Fruit fly (Drosophila melanogaster) whole organism, adult: ENCODE results near the gene Slu7.

Experiments
- CG11617 ChIP-seq: fragments of 200-800 bp; sonication (Bioruptor generic); optimal IDR thresholded peaks from 2 replicates; lab custom pipeline; 2017; ENCODE audit warnings: mild to moderate bottlenecking, missing biosample characterization, missing genetic modification reagents, missing genetic modification characterization
- CG12768 ChIP-seq: fragments of 200-800 bp; sonication (Bioruptor generic); optimal IDR thresholded peaks from 2 replicates; lab custom pipeline; 2017; ENCODE audit warnings: missing biosample characterization, missing genetic modification characterization, mild to moderate bottlenecking, moderate library complexity, missing genetic modification reagents
- CG14711 ChIP-seq: fragments of 200-800 bp; sonication (Bioruptor generic); optimal IDR thresholded peaks from 2 replicates; lab custom pipeline; 2018; ENCODE audit warnings: missing biosample characterization, mild to moderate bottlenecking, missing genetic modification characterization, moderate library complexity
- CG1620 ChIP-seq: fragments of 200-800 bp; sonication (Bioruptor generic); optimal IDR thresholded peaks from 2 replicates; lab custom pipeline; 2016; ENCODE audit warnings: missing biosample characterization, missing genetic modification characterization
- CG33017 ChIP-seq: fragments of 200-800 bp; sonication (Bioruptor generic); optimal IDR thresholded peaks from 2 replicates; lab custom pipeline; 2018; ENCODE audit warnings: missing biosample characterization, mild to moderate bottlenecking, missing genetic modification characterization, moderate library complexity
- CG5204 ChIP-seq: fragments of 200-800 bp; sonication (Bioruptor generic); optimal IDR thresholded peaks from 2 replicates; lab custom pipeline; 2016; ENCODE audit warnings: missing biosample characterization, missing genetic modification characterization
- CG7045 ChIP-seq: fragments of 200-800 bp; sonication (Bioruptor generic); optimal IDR thresholded peaks from 2 replicates; lab custom pipeline; 2017; ENCODE audit warnings: missing biosample characterization, mild to moderate bottlenecking, missing genetic modification characterization
- CG7101 ChIP-seq: fragments of 200-800 bp; sonication (Bioruptor generic); optimal IDR thresholded peaks from 2 replicates; lab custom pipeline; 2018; ENCODE audit warnings: missing biosample characterization, mild to moderate bottlenecking, missing genetic modification characterization, moderate library complexity
- Clk ChIP-seq: fragments of 200-800 bp; sonication (Bioruptor generic); optimal IDR thresholded peaks from 2 replicates; lab custom pipeline; 2017; ENCODE audit warnings: missing biosample characterization, missing genetic modification characterization
- Crg-1 ChIP-seq: fragments of 200-800 bp; sonication (Bioruptor generic); optimal IDR thresholded peaks from 2 replicates; lab custom pipeline; 2016; ENCODE audit warnings: missing biosample characterization, missing genetic modification characterization
- Hr96 ChIP-seq: fragments of 200-800 bp; sonication (Bioruptor generic); optimal IDR thresholded peaks from 2 replicates; lab custom pipeline; 2016; ENCODE audit warnings: missing biosample characterization, missing genetic modification characterization
- Mnt ChIP-seq: fragments of 200-800 bp; sonication (Bioruptor generic); optimal IDR thresholded peaks from 2 replicates; lab custom pipeline; 2016; ENCODE audit warnings: missing biosample characterization, mild to moderate bottlenecking, missing genetic modification characterization
- bab1 ChIP-seq: fragments of 200-800 bp; sonication (Bioruptor generic); optimal IDR thresholded peaks from 3 replicates; lab custom pipeline; 2019; ENCODE audit warnings: missing biosample characterization, mild to moderate bottlenecking, missing genetic modification characterization, moderate library complexity
- cic ChIP-seq: fragments of 200-800 bp; sonication (Bioruptor generic); optimal IDR thresholded peaks from 2 replicates; lab custom pipeline; 2017; ENCODE audit warnings: missing biosample characterization, mild to moderate bottlenecking, missing genetic modification characterization, moderate library complexity
- cnc ChIP-seq, 2 experiments: fragments of >200 bp; optimal IDR thresholded peaks; 2 replicates each; lab custom pipeline; 2017
- kay ChIP-seq: fragments of 200-800 bp; sonication (Bioruptor generic); peaks from one replicate; lab custom pipeline; 2016; ENCODE audit warnings: missing biosample characterization, missing genetic modification characterization, borderline replicate concordance
- ovo ChIP-seq: fragments of 200-800 bp; sonication (Bioruptor generic); optimal IDR thresholded peaks from 2 replicates; lab custom pipeline; 2016; ENCODE audit warnings: missing biosample characterization, missing genetic modification characterization
- pad ChIP-seq: fragments of 200-800 bp; sonication (Bioruptor generic); optimal IDR thresholded peaks from 3 replicates; lab custom pipeline; 2017; ENCODE audit warnings: missing biosample characterization, missing genetic modification characterization, mild to moderate bottlenecking, moderate library complexity, missing genetic modification reagents
- tj ChIP-seq: fragments of 200-800 bp; sonication (Bioruptor generic); optimal IDR thresholded peaks from 3 replicates; lab custom pipeline; 2017; ENCODE audit warnings: missing biosample characterization, mild to moderate bottlenecking, missing genetic modification characterization, moderate library complexity
- toe ChIP-seq: fragments of 200-800 bp; sonication (Bioruptor generic); optimal IDR thresholded peaks from 2 replicates; lab custom pipeline; 2016; ENCODE audit warnings: missing biosample characterization, missing genetic modification characterization

The Slu7 gene

dm6 chr3R:28989388-28989787 is 49.5 kb downstream of the Slu7 start:
- no peak for TF ChIP-seq CG11617 (GFP tag; lab: Kevin White, UChicago)
- TF ChIP-seq ovo (GFP tag; lab: Kevin White, UChicago) = no peak
- TF ChIP-seq toe = no peak
- TF ChIP-seq CG12768 (GFP tag; lab: Kevin White, UChicago) = no peak
- no peak for TF ChIP-seq Crg-1 (GFP tag; lab: Kevin White, UChicago)
- no peak for TF ChIP-seq pad (GFP tag; lab: Kevin White, UChicago)
- no peak for TF ChIP-seq cic
- TF ChIP-seq cnc (optimal IDR thresholded peaks at IDR 0.05; lab: Kevin White, UChicago) = no peak
- no peak for TF ChIP-seq Clk (GFP tag; lab: Kevin White, UChicago)
- no peak for TF ChIP-seq CG7101 (tag; lab: Kevin White, UChicago)
- TF ChIP-seq CG33017 (tag; lab: Kevin White, UChicago) = no peak
- TF ChIP-seq CG14711 (tag; lab: Kevin White, UChicago) = no peak
- no peak for TF ChIP-seq CG5204 (GFP tag; lab: Kevin White, UChicago)
- no peak for TF ChIP-seq bab1 (GFP tag; lab: Kevin White, UChicago)
- TF ChIP-seq kay (GFP tag; lab: Kevin White, UChicago) = no peak
- TF ChIP-seq Hr96 (GFP tag; lab: Kevin White, UChicago) = no peak
- TF ChIP-seq Mnt (GFP tag; lab: Kevin White, UChicago) = no peak
- TF ChIP-seq CG7045 (GFP tag; lab: Kevin White, UChicago) = no peak
- TF ChIP-seq tj = no peak

dm6 chr3R:28987596-28988378 is 51.1 kb downstream of the Slu7 start:
- TF ChIP-seq CG5204 (GFP tag; lab: Kevin White, UChicago) (no peak), tj (no peak), CG7045 (GFP tag; lab: Kevin White, UChicago) (no peak), CG1620 (no peak), cnc (optimal IDR thresholded peaks at IDR 0.05; lab: Kevin White, UChicago) (no peak)
